Worm (Caenorhabditis elegans): ENCODE results near the gene ZC404.16.

Gene ZC404.16

ce11 chrV:6784853-6785492, 11.3 kb upstream of the ZC404.16 start, which contains the start of the genes spn-4 and spe-39 (continued):
- TF ChIP-seq nhr-41 (GFP tag; IDR thresholded peaks at IDR 0.05) (no peak), zip-11 (GFP tag; IDR thresholded peaks at IDR 0.05) (no peak), nhr-77 (tag; optimal IDR thresholded peaks at IDR 0.05) (peak; percentile 26), zfp-3 (GFP tag; conservative IDR thresholded peaks at IDR 0.05) (no peak), pqm-1 (tag; optimal IDR thresholded peaks at IDR 0.05) (no peak), dmd-9 (GFP tag; IDR thresholded peaks at IDR 0.05) (0 out of 2 replicates have a peak, but pooled peaks have one; percentile 6), dve-1 (tag; optimal IDR thresholded peaks at IDR 0.05; ENCODE audit: insufficient read depth) (no peak), T26A8.4 (GFP tag; IDR thresholded peaks at IDR 0.05) (peak; percentile 57), dmd-6 (GFP tag; IDR thresholded peaks at IDR 0.05) (peak; percentile 53; the same call in 1 of the 2 replicates), ctbp-1 (GFP tag; IDR thresholded peaks at IDR 0.05) (no peak), egl-43 (GFP tag; IDR thresholded peaks at IDR 0.05) (no peak), madf-5 (GFP tag; IDR thresholded peaks at IDR 0.05) (no peak), saeg-2 (GFP tag; IDR thresholded peaks at IDR 0.05) (no peak), F44E2.7 (GFP tag; IDR thresholded peaks at IDR 0.05) (no peak), ZK337.2 (GFP tag; IDR thresholded peaks at IDR 0.05) (no peak), attf-4 (tag; optimal IDR thresholded peaks at IDR 0.05) (no peak), egl-27 (tag; optimal IDR thresholded peaks at IDR 0.05) (no peak), mep-1 (tag; optimal IDR thresholded peaks at IDR 0.05) (no peak), lin-1 (GFP tag; IDR thresholded peaks at IDR 0.05) (peak; percentile 43; the same call in 1 of the 2 replicates), hlh-11 (tag; optimal IDR thresholded peaks at IDR 0.05) (peak; percentile 39), Y5F2A.4 (GFP tag; optimal IDR thresholded peaks at IDR 0.05) (no peak), vab-7 (GFP tag; IDR thresholded peaks at IDR 0.05) (no peak), lsy-2 (tag; optimal IDR thresholded peaks at IDR 0.05) (peak in 1 of 2 experiments; percentile 77), ceh-28 (tag; optimal IDR thresholded peaks at IDR 0.05) (no peak), cey-2 (tag; optimal IDR thresholded peaks at IDR 0.05; ENCODE audit: borderline replicate concordance, insufficient read depth) (no peak), daf-19 (GFP tag; conservative IDR thresholded peaks at IDR 0.05) (no peak), ces-1 (GFP tag; optimal IDR thresholded peaks at IDR 0.05) (no peak), lin-29 (GFP tag; IDR thresholded peaks at IDR 0.05) (no peak), tag-97 (GFP tag; IDR thresholded peaks at IDR 0.05) (no peak), nhr-48 (tag; optimal IDR thresholded peaks at IDR 0.05) (no peak), php-3 (GFP tag; IDR thresholded peaks at IDR 0.05) (no peak), lim-7 (GFP tag; IDR thresholded peaks at IDR 0.05) (no peak), zfp-2 (tag; optimal IDR thresholded peaks at IDR 0.05) (no peak), lir-3 (tag; optimal IDR thresholded peaks at IDR 0.05) (no peak), D1046.2 (GFP tag; IDR thresholded peaks at IDR 0.05) (no peak), spr-3 (GFP tag; optimal IDR thresholded peaks at IDR 0.05) (no peak), duxl-1 (tag; optimal IDR thresholded peaks at IDR 0.05; ENCODE audit: poor library complexity) (peak; percentile 57), mes-2 (tag; optimal IDR thresholded peaks at IDR 0.05; ENCODE audit: poor library complexity, severe bottlenecking) (peak; percentile 93), ZK546.5 (tag; optimal IDR thresholded peaks at IDR 0.05) (no peak), Y75B8A.6 (GFP tag; IDR thresholded peaks at IDR 0.05) (no peak), F37D6.2 (tag; optimal IDR thresholded peaks at IDR 0.05) (peak; percentile 2), ceh-32 (tag; optimal IDR thresholded peaks at IDR 0.05; ENCODE audit: poor library complexity) (no peak), nhr-42 (GFP tag; IDR thresholded peaks at IDR 0.05) (no peak), daf-8 (GFP tag; IDR thresholded peaks at IDR 0.05) (no peak)

Measured in whole organism, L4 larva.